Fruit fly (Drosophila melanogaster) whole organism, pupa: ENCODE data around the gene hop.

Experiments
- CG13204 ChIP-seq: fragments of 200-800 bp; sonication (Bioruptor generic); optimal IDR thresholded peaks from 2 replicates; lab custom pipeline; 2018; ENCODE audit warnings: missing biosample characterization, mild to moderate bottlenecking, missing genetic modification characterization, moderate library complexity
- fd96Ca ChIP-seq: fragments of 200-800 bp; sonication (Bioruptor generic); IDR thresholded peaks from 3 replicates; pipeline ENCODE4 v1.3.6; 2022; ENCODE audit warnings: missing biosample characterization, missing genetic modification characterization

DNA sequence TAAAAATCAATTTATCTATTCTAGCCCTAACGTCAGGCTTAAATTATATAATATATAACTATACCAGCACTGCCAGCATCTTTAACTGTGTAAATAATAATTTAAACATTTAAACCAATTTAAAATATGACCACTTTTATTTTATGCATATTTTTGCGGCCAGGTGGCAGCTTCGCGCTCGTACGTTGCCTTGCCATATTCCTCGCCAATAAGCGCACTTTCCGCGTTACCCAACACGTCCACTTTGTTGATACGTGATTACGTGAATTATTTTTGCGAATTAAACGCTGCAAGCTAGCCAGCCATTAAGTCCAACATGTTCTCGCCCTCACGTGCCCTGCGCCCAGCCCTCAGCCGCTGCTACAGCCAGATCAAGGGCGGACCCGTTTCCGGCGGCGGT, 18.1 kb downstream of the hop start, which contains the start of gene NdufV3:
- TF ChIP-seq CG13204 (GFP tag; lab: Kevin White, UChicago) (no peak), fd96Ca (GFP tag; lab: Robert Waterston, UW) (no peak)
